Worm (Caenorhabditis elegans): ENCODE measurements around the gene R07E5.4.

Gene R07E5.4

DNA sequence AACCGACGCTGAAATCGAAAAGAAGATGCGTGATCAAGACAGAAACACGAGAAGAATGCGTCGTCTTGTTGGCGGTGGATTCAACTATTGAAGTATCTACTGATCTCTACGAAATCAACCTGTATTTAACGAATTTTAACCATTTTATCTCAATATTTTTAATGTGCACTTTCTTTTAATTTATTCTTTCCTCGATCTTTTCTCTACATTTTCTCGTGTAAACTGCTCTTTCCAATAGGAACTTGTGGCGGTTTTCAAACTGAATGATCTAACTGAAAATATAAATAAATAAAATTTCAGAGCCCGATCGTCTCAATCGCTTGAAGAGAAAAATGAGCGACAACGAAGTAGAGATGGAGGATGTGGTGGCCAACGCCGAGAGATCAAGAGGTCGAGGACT is 11.4 kb downstream of the R07E5.4 start, which contains the start of gene rnp-4 (continued):
- no peak for TF ChIP-seq F44E2.7 (GFP tag; IDR thresholded peaks at IDR 0.05)

DNA sequence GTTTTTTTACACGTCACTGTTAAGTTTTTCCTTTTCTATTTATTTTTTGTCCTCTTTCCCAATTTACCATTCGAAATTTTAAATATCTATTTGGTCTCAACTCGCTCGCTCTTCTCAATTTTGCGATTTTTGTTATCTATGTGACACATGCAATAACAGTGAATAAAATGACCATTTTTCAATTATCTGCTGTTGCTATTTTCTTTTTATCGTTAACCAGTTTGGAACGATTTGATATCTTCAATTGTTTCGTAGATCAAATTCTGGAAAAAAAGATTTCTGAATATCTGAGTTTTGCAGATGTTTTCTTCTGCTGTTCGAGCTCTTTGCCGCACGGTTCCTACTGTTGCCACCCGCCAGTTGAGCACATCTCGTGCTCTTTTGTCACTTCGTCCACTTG is 12.5 kb downstream of the R07E5.4 start, which contains the start of gene prdx-3:
prdx-3 (plus strand) TSS at position 301 of the 400 bp plus-strand sequence.
- TF ChIP-seq unc-62 (GFP tag; optimal IDR thresholded peaks at IDR 0.05 in 1 of 2): peak in 1 of 2 experiments; percentile 49
- no peak for TF ChIP-seq unc-62 (tag; optimal IDR thresholded peaks at IDR 0.05)
- TF ChIP-seq hlh-30 (tag; optimal IDR thresholded peaks at IDR 0.05; ENCODE audit: insufficient read depth): no peak
- no peak for TF ChIP-seq spr-3 (GFP tag; optimal IDR thresholded peaks at IDR 0.05)
- TF ChIP-seq attf-4 (tag; optimal IDR thresholded peaks at IDR 0.05): no peak
- no peak for TF ChIP-seq snpc-1.2 (GFP tag; IDR thresholded peaks at IDR 0.05)
- TF ChIP-seq gei-8 (GFP tag; optimal IDR thresholded peaks at IDR 0.05): no peak
- TF ChIP-seq ctbp-1 (GFP tag; IDR thresholded peaks at IDR 0.05): no peak
- TF ChIP-seq dmd-6 (GFP tag; IDR thresholded peaks at IDR 0.05): no peak
- 0 out of 2 replicates have a peak, but pooled peaks have one; percentile 9 for TF ChIP-seq lin-38 (GFP tag; IDR thresholded peaks at IDR 0.05)

DNA sequence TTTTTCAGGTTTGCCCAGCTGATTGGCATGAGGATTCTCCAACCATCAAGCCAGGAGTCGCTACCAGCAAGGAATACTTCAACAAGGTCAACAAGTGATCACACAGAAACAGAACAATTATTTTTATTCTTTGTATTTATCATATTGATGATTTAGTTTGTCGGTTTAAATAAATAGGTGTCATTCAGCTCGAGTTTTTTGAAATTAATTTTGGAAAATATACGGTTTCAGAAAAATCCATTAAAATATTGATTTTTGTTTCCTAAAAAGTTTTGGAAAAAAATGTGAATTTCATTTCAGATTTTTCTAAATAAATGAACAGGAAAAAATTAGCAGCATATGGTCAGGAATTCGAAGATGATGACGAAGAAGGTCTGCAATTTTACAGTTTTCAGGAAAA is 13.7 kb downstream of the R07E5.4 start, which contains the start of gene gpch-1:
gpch-1 (plus strand) TSS at position 301 of the 400 bp plus-strand sequence.
- TF ChIP-seq snpc-1.2 (GFP tag; IDR thresholded peaks at IDR 0.05) (no peak), daf-16 (GFP tag; optimal IDR thresholded peaks at IDR 0.05) (no peak), daf-16 (tag; optimal IDR thresholded peaks at IDR 0.05) (no peak), sdz-12 (GFP tag; optimal IDR thresholded peaks at IDR 0.05) (no peak), dmd-9 (GFP tag; IDR thresholded peaks at IDR 0.05) (no peak), spr-3 (GFP tag; optimal IDR thresholded peaks at IDR 0.05) (no peak), nhr-102 (tag; optimal IDR thresholded peaks at IDR 0.05) (no peak), ceh-62 (tag; optimal IDR thresholded peaks at IDR 0.05) (no peak), ceh-44 (GFP tag; IDR thresholded peaks at IDR 0.05) (no peak), hlh-11 (tag; optimal IDR thresholded peaks at IDR 0.05) (no peak), ceh-82 (tag; optimal IDR thresholded peaks at IDR 0.05) (no peak), skn-1 (tag; optimal IDR thresholded peaks at IDR 0.05) (no peak), arid-1 (GFP tag; conservative IDR thresholded peaks at IDR 0.05) (no peak), lsy-2 (tag; optimal IDR thresholded peaks at IDR 0.05) (no peak), mxl-2 (GFP tag; conservative IDR thresholded peaks at IDR 0.05) (no peak), daf-12 (tag; optimal IDR thresholded peaks at IDR 0.05) (no peak), nhr-237 (tag; optimal IDR thresholded peaks at IDR 0.05) (no peak), Y75B8A.6 (GFP tag; IDR thresholded peaks at IDR 0.05) (no peak), ceh-20 (GFP tag; IDR thresholded peaks at IDR 0.05) (no peak)

- TF ChIP-seq lin-29 (GFP tag; IDR thresholded peaks at IDR 0.05): no peak
- peak; percentile 94 for TF ChIP-seq hlh-30 (tag; optimal IDR thresholded peaks at IDR 0.05; ENCODE audit: insufficient read depth)
- TF ChIP-seq dmd-8 (GFP tag; IDR thresholded peaks at IDR 0.05): no peak
- TF ChIP-seq F44E2.7 (GFP tag; IDR thresholded peaks at IDR 0.05): no peak
- no peak for TF ChIP-seq hif-1 (tag; optimal IDR thresholded peaks at IDR 0.05)
- TF ChIP-seq tag-97 (GFP tag; IDR thresholded peaks at IDR 0.05): no peak
- TF ChIP-seq pqm-1 (tag; optimal IDR thresholded peaks at IDR 0.05): no peak
- TF ChIP-seq lin-15B (tag; optimal IDR thresholded peaks at IDR 0.05): no peak
- TF ChIP-seq F10B5.3 (tag; optimal IDR thresholded peaks at IDR 0.05): no peak
- no peak for TF ChIP-seq saeg-2 (GFP tag; IDR thresholded peaks at IDR 0.05)
- TF ChIP-seq zfp-2 (tag; optimal IDR thresholded peaks at IDR 0.05): no peak
- no peak for TF ChIP-seq fkh-10 (GFP tag; optimal IDR thresholded peaks at IDR 0.05)
- no peak for TF ChIP-seq nhr-11 (tag; optimal IDR thresholded peaks at IDR 0.05)
- no peak for TF ChIP-seq skn-1 (tag; optimal IDR thresholded peaks at IDR 0.05)
- TF ChIP-seq nhr-25 (tag; optimal IDR thresholded peaks at IDR 0.05; ENCODE audit: borderline replicate concordance, insufficient read depth): no peak
- no peak for TF ChIP-seq unc-39 (tag; optimal IDR thresholded peaks at IDR 0.05)
- no peak for TF ChIP-seq rbr-2 (tag; optimal IDR thresholded peaks at IDR 0.05)
- TF ChIP-seq lim-7 (GFP tag; IDR thresholded peaks at IDR 0.05): no peak
- TF ChIP-seq nhr-10 (tag; optimal IDR thresholded peaks at IDR 0.05): no peak
- TF ChIP-seq ctbp-1 (GFP tag; IDR thresholded peaks at IDR 0.05): no peak
- peak; percentile 58 for TF ChIP-seq hlh-11 (tag; optimal IDR thresholded peaks at IDR 0.05)
- no peak for TF ChIP-seq madf-5 (GFP tag; IDR thresholded peaks at IDR 0.05)
Measured at ce11 chrIII:4412108-4413009, 17.8 kb downstream of the R07E5.4 start.
